Worm (Caenorhabditis elegans): ENCODE results near the gene skr-19.

The skr-19 gene

DNA sequence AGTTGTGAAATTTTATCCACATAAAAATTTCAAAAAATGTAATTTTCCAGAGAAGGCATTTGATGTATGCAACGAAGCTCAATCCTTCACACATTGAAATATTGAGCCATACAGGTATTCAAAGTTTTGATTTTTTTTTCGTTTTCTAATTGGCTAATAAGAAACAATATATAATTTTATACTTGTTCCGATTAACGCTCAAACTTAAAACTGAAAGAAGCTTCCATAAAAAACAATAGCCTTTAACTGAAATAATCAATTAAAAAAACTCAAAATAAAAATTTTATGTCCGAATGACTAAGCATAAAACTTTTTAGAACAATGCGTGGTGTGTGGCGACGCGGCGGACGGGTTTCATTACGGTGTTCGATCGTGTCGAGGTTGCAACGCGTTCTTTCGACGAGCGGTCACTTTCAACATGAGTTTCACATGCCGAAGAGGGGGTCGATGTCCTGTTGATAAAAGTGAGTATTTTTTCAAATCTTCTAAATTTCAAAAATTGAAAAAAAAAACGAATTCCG lies 27.5 kb upstream of the skr-19 start, which contains the start of gene nhr-32:
nhr-32 (plus strand) TSS at position 51 of the 521 bp plus-strand sequence.
- TF ChIP-seq C38D4.7 (GFP tag; optimal IDR thresholded peaks at IDR 0.05) (no peak), ceh-14 (tag; optimal IDR thresholded peaks at IDR 0.05) (no peak), K02D7.2 (tag; optimal IDR thresholded peaks at IDR 0.05) (no peak), K09A11.1 (tag; optimal IDR thresholded peaks at IDR 0.05; ENCODE audit: insufficient read depth) (no peak), che-1 (tag; optimal IDR thresholded peaks at IDR 0.05) (no peak), nhr-232 (tag; optimal IDR thresholded peaks at IDR 0.05) (no peak), ceh-30 (tag; optimal IDR thresholded peaks at IDR 0.05) (no peak), ama-1 (optimal IDR thresholded peaks at IDR 0.05) (no peak), hlh-6 (tag; optimal IDR thresholded peaks at IDR 0.05) (no peak), hlh-8 (tag; optimal IDR thresholded peaks at IDR 0.05) (no peak), rnt-1 (tag; optimal IDR thresholded peaks at IDR 0.05) (no peak), lin-11 (tag; optimal IDR thresholded peaks at IDR 0.05) (no peak), ztf-16 (tag; optimal IDR thresholded peaks at IDR 0.05) (no peak), unc-42 (tag; optimal IDR thresholded peaks at IDR 0.05) (no peak), pax-1 (tag; optimal IDR thresholded peaks at IDR 0.05) (no peak), madf-2 (tag; optimal IDR thresholded peaks at IDR 0.05) (no peak), sdc-2 (tag; optimal IDR thresholded peaks at IDR 0.05) (no peak), ceh-6 (GFP tag; optimal IDR thresholded peaks at IDR 0.05) (no peak), tbx-2 (tag; optimal IDR thresholded peaks at IDR 0.05) (no peak), T23F11.4 (GFP tag; optimal IDR thresholded peaks at IDR 0.05) (no peak)

DNA sequence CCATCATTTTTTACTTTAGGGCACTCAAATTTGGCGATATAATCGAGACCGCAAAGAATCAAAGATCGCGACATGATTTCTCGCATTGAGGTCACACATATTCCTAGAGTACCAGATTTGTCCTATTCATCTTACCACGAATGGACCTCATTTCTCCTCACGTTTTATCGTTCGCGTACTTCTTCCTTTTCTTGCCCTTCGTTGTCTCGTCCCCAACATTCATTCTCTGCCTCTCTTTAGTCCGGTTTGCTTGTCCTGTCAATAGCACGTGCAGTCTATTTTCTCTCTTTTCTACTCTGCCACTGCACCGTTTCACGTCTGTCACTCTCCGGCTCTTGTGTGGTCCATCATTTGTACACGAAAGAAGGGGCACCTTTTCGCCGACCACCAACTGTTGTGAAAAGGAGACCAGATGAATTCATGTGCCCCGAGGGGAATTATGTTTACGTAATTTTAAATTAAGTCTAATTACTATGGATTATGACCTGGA lies 26.9 kb upstream of the skr-19 start:
- TF ChIP-seq ceh-9 (tag; optimal IDR thresholded peaks at IDR 0.05): no peak
- TF ChIP-seq che-1 (tag; optimal IDR thresholded peaks at IDR 0.05): no peak
- TF ChIP-seq ceh-18 (tag; optimal IDR thresholded peaks at IDR 0.05): peak; percentile 50
- TF ChIP-seq pag-3 (tag; optimal IDR thresholded peaks at IDR 0.05; ENCODE audit: borderline replicate concordance): no peak
- TF ChIP-seq ceh-48 (tag; optimal IDR thresholded peaks at IDR 0.05): peak; percentile 19
- TF ChIP-seq elt-2 (tag; optimal IDR thresholded peaks at IDR 0.05): no peak
- peak; percentile 14 for TF ChIP-seq ceh-2 (tag; optimal IDR thresholded peaks at IDR 0.05)
- TF ChIP-seq pat-9 (tag; optimal IDR thresholded peaks at IDR 0.05): no peak
- TF ChIP-seq ztf-16 (tag; optimal IDR thresholded peaks at IDR 0.05): no peak
- no peak for TF ChIP-seq C38D4.7 (GFP tag; optimal IDR thresholded peaks at IDR 0.05)
- TF ChIP-seq fkh-10 (GFP tag; optimal IDR thresholded peaks at IDR 0.05): no peak
- no peak for TF ChIP-seq nhr-11 (tag; optimal IDR thresholded peaks at IDR 0.05)
- peak; percentile 16 for TF ChIP-seq ceh-19 (GFP tag; optimal IDR thresholded peaks at IDR 0.05)
- no peak for TF ChIP-seq gmeb-2 (tag; optimal IDR thresholded peaks at IDR 0.05)
- no peak for TF ChIP-seq madf-2 (tag; optimal IDR thresholded peaks at IDR 0.05)
- TF ChIP-seq pros-1 (tag; optimal IDR thresholded peaks at IDR 0.05): no peak
- no peak for TF ChIP-seq unc-86 (tag; optimal IDR thresholded peaks at IDR 0.05)
- TF ChIP-seq unc-55 (GFP tag; optimal IDR thresholded peaks at IDR 0.05): peak; percentile 83
- peak; percentile 29 for TF ChIP-seq dmd-4 (tag; optimal IDR thresholded peaks at IDR 0.05; ENCODE audit: borderline replicate concordance)
- no peak for TF ChIP-seq ceh-22 (tag; optimal IDR thresholded peaks at IDR 0.05)
- TF ChIP-seq npax-4 (tag; optimal IDR thresholded peaks at IDR 0.05): no peak
- peak; percentile 69 for TF ChIP-seq tbx-2 (tag; optimal IDR thresholded peaks at IDR 0.05)
- TF ChIP-seq zip-5 (tag; optimal IDR thresholded peaks at IDR 0.05): no peak
- TF ChIP-seq ets-4 (tag; optimal IDR thresholded peaks at IDR 0.05): peak; percentile 7
- no peak for TF ChIP-seq sox-4 (tag; optimal IDR thresholded peaks at IDR 0.05)
- TF ChIP-seq K09A11.1 (tag; optimal IDR thresholded peaks at IDR 0.05; ENCODE audit: insufficient read depth): no peak
- no peak for TF ChIP-seq lin-11 (tag; optimal IDR thresholded peaks at IDR 0.05)
- no peak for TF ChIP-seq ceh-14 (tag; optimal IDR thresholded peaks at IDR 0.05)
- TF ChIP-seq unc-42 (tag; optimal IDR thresholded peaks at IDR 0.05): peak; percentile 41
- TF ChIP-seq pqm-1 (tag; optimal IDR thresholded peaks at IDR 0.05): no peak
- no peak for TF ChIP-seq pha-4 (tag; optimal IDR thresholded peaks at IDR 0.05)
- peak; percentile 61 for TF ChIP-seq ceh-34 (tag; optimal IDR thresholded peaks at IDR 0.05)
- TF ChIP-seq hlh-30 (tag; optimal IDR thresholded peaks at IDR 0.05; ENCODE audit: insufficient read depth): peak; percentile 94
- no peak for TF ChIP-seq syd-9 (tag; optimal IDR thresholded peaks at IDR 0.05)
- no peak for TF ChIP-seq T23F11.4 (GFP tag; optimal IDR thresholded peaks at IDR 0.05)
- peak; percentile 70 for TF ChIP-seq nfya-1 (tag; optimal IDR thresholded peaks at IDR 0.05)
- TF ChIP-seq ref-2 (tag; optimal IDR thresholded peaks at IDR 0.05): peak; percentile 12
- TF ChIP-seq rnt-1 (tag; optimal IDR thresholded peaks at IDR 0.05): peak; percentile 51
- no peak for TF ChIP-seq ceh-6 (GFP tag; optimal IDR thresholded peaks at IDR 0.05)
- no peak for TF ChIP-seq hlh-8 (tag; optimal IDR thresholded peaks at IDR 0.05)
- TF ChIP-seq C08G9.2 (tag; optimal IDR thresholded peaks at IDR 0.05): no peak
- TF ChIP-seq hlh-6 (tag; optimal IDR thresholded peaks at IDR 0.05): peak; percentile 17
- TF ChIP-seq hlh-13 (GFP tag; optimal IDR thresholded peaks at IDR 0.05): no peak

Measured in whole organism, late embryonic.